Worm (Caenorhabditis elegans): ENCODE data around the gene Y62H9A.10.

DNA sequence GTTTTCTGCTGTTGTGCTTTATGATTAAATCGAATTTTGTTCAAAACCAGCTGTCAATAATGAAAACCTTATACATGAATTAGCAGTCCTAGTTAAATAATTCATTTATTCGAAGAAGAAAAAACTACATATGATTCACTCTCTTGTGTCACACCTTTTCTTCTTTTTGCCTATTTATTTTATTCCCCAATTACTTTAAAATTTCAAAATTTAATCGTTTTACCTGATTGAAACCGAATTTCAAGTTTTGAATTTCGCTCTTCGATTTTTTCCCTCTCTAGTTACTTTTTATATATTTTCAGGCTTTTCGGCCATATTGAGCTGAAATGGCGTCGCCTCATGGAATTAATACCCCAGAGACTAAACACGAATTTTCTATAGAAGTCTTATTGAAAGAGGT lies 50.1 kb downstream of the Y62H9A.10 start, which contains the start of gene xtr-1:
- no peak for TF ChIP-seq mab-5 (tag; optimal IDR thresholded peaks at IDR 0.05)
- no peak for TF ChIP-seq lsy-2 (tag; optimal IDR thresholded peaks at IDR 0.05)
- no peak for TF ChIP-seq unc-39 (tag; optimal IDR thresholded peaks at IDR 0.05)
- TF ChIP-seq unc-62 (GFP tag; optimal IDR thresholded peaks at IDR 0.05) = no peak
- TF ChIP-seq nhr-12 (tag; optimal IDR thresholded peaks at IDR 0.05) = no peak
- TF ChIP-seq nhr-77 (tag; optimal IDR thresholded peaks at IDR 0.05) = no peak
- no peak for TF ChIP-seq ceh-82 (tag; optimal IDR thresholded peaks at IDR 0.05)
- TF ChIP-seq mdl-1 (tag; optimal IDR thresholded peaks at IDR 0.05) = no peak
- TF ChIP-seq alr-1 (tag; optimal IDR thresholded peaks at IDR 0.05) = no peak

All from whole organism, L2 larva.